Fruit fly (Drosophila melanogaster) whole organism, adult: ENCODE results near the gene vnd.

Experiments
- CG11617 ChIP-seq: fragments of 200-800 bp; sonication (Bioruptor generic); optimal IDR thresholded peaks from 2 replicates; lab custom pipeline; 2017; ENCODE audit warnings: mild to moderate bottlenecking, missing biosample characterization, missing genetic modification reagents, missing genetic modification characterization
- CG14711 ChIP-seq: fragments of 200-800 bp; sonication (Bioruptor generic); optimal IDR thresholded peaks from 2 replicates; lab custom pipeline; 2018; ENCODE audit warnings: missing biosample characterization, mild to moderate bottlenecking, missing genetic modification characterization, moderate library complexity
- CG1620 ChIP-seq: fragments of 200-800 bp; sonication (Bioruptor generic); optimal IDR thresholded peaks from 2 replicates; lab custom pipeline; 2016; ENCODE audit warnings: missing biosample characterization, missing genetic modification characterization
- Clk ChIP-seq: fragments of 200-800 bp; sonication (Bioruptor generic); optimal IDR thresholded peaks from 2 replicates; lab custom pipeline; 2017; ENCODE audit warnings: missing biosample characterization, missing genetic modification characterization
- bab1 ChIP-seq: fragments of 200-800 bp; sonication (Bioruptor generic); optimal IDR thresholded peaks from 3 replicates; lab custom pipeline; 2019; ENCODE audit warnings: missing biosample characterization, mild to moderate bottlenecking, missing genetic modification characterization, moderate library complexity

DNA sequence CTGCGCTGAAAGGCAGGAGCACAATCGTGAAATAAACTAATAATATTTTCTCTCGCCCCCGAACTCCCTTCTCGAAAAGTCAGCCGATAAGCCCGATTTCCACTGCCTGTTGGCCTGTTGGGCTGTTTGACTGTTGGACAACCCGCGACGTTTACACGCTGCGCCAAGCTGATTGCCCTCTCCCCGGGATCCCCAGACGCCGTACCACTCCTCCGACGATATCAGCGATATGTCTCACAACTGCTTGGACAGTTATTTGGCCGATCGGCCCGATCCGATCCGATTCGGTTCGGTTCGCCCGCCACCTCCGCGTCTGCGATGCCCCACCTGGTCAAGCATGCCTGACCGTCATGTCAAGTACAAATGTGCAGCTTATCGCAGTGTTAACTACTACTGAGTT, 17.8 kb downstream of the vnd start:
- no peak for TF ChIP-seq Clk
- no peak for TF ChIP-seq CG11617 (GFP tag; lab: Kevin White, UChicago)
- TF ChIP-seq CG1620 (GFP tag; lab: Kevin White, UChicago) = no peak
- TF ChIP-seq CG14711 (tag; lab: Kevin White, UChicago) = no peak
- no peak for TF ChIP-seq bab1 (GFP tag; lab: Kevin White, UChicago)
